Worm (Caenorhabditis elegans) whole organism, L2 larva: ENCODE measurements around the gene dnc-1.

Experiments
- C34F6.9 ChIP-seq: fragments of 150-350 bp; optimal IDR thresholded peaks from 2 replicates; lab custom pipeline; 2014; ENCODE audit warnings: missing biosample characterization, missing genetic modification characterization
- F13H6.1 ChIP-seq: sonication (generic microtip); optimal IDR thresholded peaks from 2 replicates; lab custom pipeline; 2016; ENCODE audit warnings: missing genetic modification characterization, missing compliant biosample characterization
- R02D3.7 ChIP-seq: fragments of 150-350 bp; optimal IDR thresholded peaks from 2 replicates; lab custom pipeline; 2014; ENCODE audit warnings: missing biosample characterization, missing genetic modification characterization
- Y55F3AM.14 ChIP-seq: fragments of 200-800 bp; sonication (Bioruptor generic); optimal IDR thresholded peaks from 2 replicates; lab custom pipeline; 2018; ENCODE audit warnings: mild to moderate bottlenecking, missing genetic modification characterization, missing compliant biosample characterization
- ZK546.5 ChIP-seq: sonication (generic microtip); optimal IDR thresholded peaks from 2 replicates; lab custom pipeline; 2017; ENCODE audit warnings: missing biosample characterization, missing genetic modification characterization
- alr-1 ChIP-seq: fragments of 150-350 bp; optimal IDR thresholded peaks from 2 replicates; lab custom pipeline; 2014; ENCODE audit warnings: missing biosample characterization, missing genetic modification characterization
- aly-2 ChIP-seq: fragments of 150-350 bp; optimal IDR thresholded peaks from 2 replicates; lab custom pipeline; 2014; ENCODE audit warnings: missing biosample characterization, missing genetic modification characterization
- ama-1 ChIP-seq: fragments of 150-350 bp; optimal IDR thresholded peaks from 2 replicates; lab custom pipeline; 2018; ENCODE audit warnings: inconsistent platforms
- blmp-1 ChIP-seq: sonication (generic microtip); optimal IDR thresholded peaks from 2 replicates; lab custom pipeline; 2017; ENCODE audit warnings: missing genetic modification characterization, mild to moderate bottlenecking, missing compliant biosample characterization, antibody characterized with exemption, moderate library complexity; ENCODE audit not compliant: insufficient read depth
- ceh-16 ChIP-seq: fragments of 150-350 bp; optimal IDR thresholded peaks from 2 replicates; lab custom pipeline; 2014; ENCODE audit warnings: missing biosample characterization, missing genetic modification characterization
- ceh-82 ChIP-seq: fragments of 150-350 bp; optimal IDR thresholded peaks from 2 replicates; lab custom pipeline; 2014; ENCODE audit warnings: missing biosample characterization, missing genetic modification characterization
- crh-2 ChIP-seq: sonication (generic microtip); optimal IDR thresholded peaks from 2 replicates; lab custom pipeline; 2017; ENCODE audit warnings: missing biosample characterization, missing genetic modification characterization
- dmd-4 ChIP-seq: sonication (generic microtip); optimal IDR thresholded peaks from 2 replicates; lab custom pipeline; 2017; ENCODE audit warnings: missing biosample characterization, missing genetic modification characterization
- egl-27 ChIP-seq: sonication (generic microtip); optimal IDR thresholded peaks from 3 replicates; lab custom pipeline; 2017; ENCODE audit warnings: missing biosample characterization, missing genetic modification reagents, missing genetic modification characterization
- elt-1 ChIP-seq: fragments of 150-350 bp; optimal IDR thresholded peaks from 2 replicates; lab custom pipeline; 2014; ENCODE audit warnings: missing biosample characterization, missing genetic modification characterization
- fos-1 ChIP-seq: fragments of 150-350 bp; optimal IDR thresholded peaks from 2 replicates; lab custom pipeline; 2014; ENCODE audit warnings: missing biosample characterization, missing genetic modification characterization
- gmeb-1 ChIP-seq: fragments of 150-350 bp; optimal IDR thresholded peaks from 2 replicates; lab custom pipeline; 2014; ENCODE audit warnings: missing biosample characterization, missing genetic modification characterization
- lin-11 ChIP-seq: fragments of 150-350 bp; sonication (generic microtip); optimal IDR thresholded peaks from 2 replicates; lab custom pipeline; 2014; ENCODE audit warnings: missing biosample characterization, missing genetic modification characterization, inconsistent platforms, mixed read lengths
- lin-13 ChIP-seq: fragments of 150-350 bp; optimal IDR thresholded peaks from 2 replicates; lab custom pipeline; 2014; ENCODE audit warnings: missing biosample characterization, missing genetic modification reagents, missing genetic modification characterization
- lin-39 ChIP-seq: fragments of 150-350 bp; optimal IDR thresholded peaks from 2 replicates; lab custom pipeline; 2014; ENCODE audit warnings: missing biosample characterization, missing genetic modification reagents, missing genetic modification characterization
- lsy-2 ChIP-seq, 2 experiments: fragments of 150-350 bp in 1 of 2; sonication (generic microtip) in 1 of 2; optimal IDR thresholded peaks; 2 replicates each; lab custom pipeline; 2014 to 2017; ENCODE audit warnings: missing biosample characterization in 2 of 2, missing genetic modification characterization in 2 of 2
- mab-5 ChIP-seq: fragments of 150-350 bp; optimal IDR thresholded peaks from 2 replicates; lab custom pipeline; 2014; ENCODE audit warnings: missing biosample characterization, missing genetic modification characterization
- mbf-1 ChIP-seq: sonication (generic microtip); optimal IDR thresholded peaks from 2 replicates; lab custom pipeline; 2017; ENCODE audit warnings: missing biosample characterization, missing genetic modification characterization
- nhr-10 ChIP-seq: sonication (generic microtip); optimal IDR thresholded peaks from 2 replicates; lab custom pipeline; 2017; ENCODE audit warnings: missing biosample characterization, missing genetic modification characterization
- nhr-11 ChIP-seq: fragments of 150-350 bp; optimal IDR thresholded peaks from 2 replicates; lab custom pipeline; 2014; ENCODE audit warnings: missing biosample characterization, missing genetic modification characterization
- nhr-129 ChIP-seq: fragments of 150-350 bp; optimal IDR thresholded peaks from 2 replicates; lab custom pipeline; 2014; ENCODE audit warnings: missing biosample characterization, missing genetic modification characterization
- nhr-21 ChIP-seq: fragments of 150-350 bp; optimal IDR thresholded peaks from 2 replicates; lab custom pipeline; 2014; ENCODE audit warnings: missing biosample characterization, missing genetic modification characterization
- nhr-23 ChIP-seq: fragments of 150-350 bp; optimal IDR thresholded peaks from 2 replicates; lab custom pipeline; 2014; ENCODE audit warnings: missing biosample characterization, missing genetic modification reagents, missing genetic modification characterization
- nhr-237 ChIP-seq: fragments of 150-350 bp; optimal IDR thresholded peaks from 2 replicates; lab custom pipeline; 2014; ENCODE audit warnings: missing biosample characterization, missing genetic modification characterization
- nhr-25 ChIP-seq: fragments of 150-350 bp; sonication (generic microtip); optimal IDR thresholded peaks from 3 replicates; lab custom pipeline; 2014; ENCODE audit warnings: missing biosample characterization, missing genetic modification characterization
- nhr-6 ChIP-seq: fragments of 150-350 bp; optimal IDR thresholded peaks from 2 replicates; lab custom pipeline; 2014; ENCODE audit warnings: missing biosample characterization, missing genetic modification characterization
- nhr-77 ChIP-seq: fragments of 150-350 bp; optimal IDR thresholded peaks from 2 replicates; lab custom pipeline; 2014; ENCODE audit warnings: missing biosample characterization, missing genetic modification characterization
- peb-1 ChIP-seq: fragments of 150-350 bp; optimal IDR thresholded peaks from 2 replicates; lab custom pipeline; 2014; ENCODE audit warnings: missing biosample characterization, missing genetic modification characterization
- sem-4 ChIP-seq: fragments of 150-350 bp; optimal IDR thresholded peaks from 2 replicates; lab custom pipeline; 2014; ENCODE audit warnings: missing biosample characterization, missing genetic modification reagents, missing genetic modification characterization
- skn-1 ChIP-seq: sonication (generic microtip); optimal IDR thresholded peaks from 2 replicates; lab custom pipeline; 2017; ENCODE audit warnings: missing biosample characterization, missing genetic modification characterization
- sma-3 ChIP-seq: sonication (generic microtip); optimal IDR thresholded peaks from 2 replicates; lab custom pipeline; 2016; ENCODE audit warnings: missing genetic modification reagents, missing genetic modification characterization, missing compliant biosample characterization
- unc-39 ChIP-seq: fragments of 150-350 bp; optimal IDR thresholded peaks from 2 replicates; lab custom pipeline; 2014; ENCODE audit warnings: missing biosample characterization, missing genetic modification characterization
- unc-55 ChIP-seq: fragments of 150-350 bp; sonication (generic microtip); optimal IDR thresholded peaks from 3 replicates; lab custom pipeline; 2014; ENCODE audit warnings: missing biosample characterization, missing genetic modification reagents, missing genetic modification characterization
- unc-62 ChIP-seq: fragments of 150-350 bp; optimal IDR thresholded peaks from 2 replicates; lab custom pipeline; 2014; ENCODE audit warnings: missing biosample characterization, missing genetic modification reagents, missing genetic modification characterization
- zag-1 ChIP-seq: fragments of 150-350 bp; optimal IDR thresholded peaks from 2 replicates; lab custom pipeline; 2014; ENCODE audit warnings: missing biosample characterization, missing genetic modification characterization
- ztf-1 ChIP-seq: fragments of 200-800 bp; sonication (Bioruptor generic); conservative IDR thresholded peaks from 2 replicates; pipeline ENCODE4 v1.3.6; 2022; ENCODE audit warnings: missing genetic modification characterization, missing compliant biosample characterization
- ztf-11 ChIP-seq: sonication (generic microtip); optimal IDR thresholded peaks from 2 replicates; lab custom pipeline; 2017; ENCODE audit warnings: missing biosample characterization, missing genetic modification characterization
- ztf-4 ChIP-seq: fragments of 150-350 bp; optimal IDR thresholded peaks from 2 replicates; lab custom pipeline; 2014; ENCODE audit warnings: missing biosample characterization, missing genetic modification characterization

dnc-1 gene

DNA sequence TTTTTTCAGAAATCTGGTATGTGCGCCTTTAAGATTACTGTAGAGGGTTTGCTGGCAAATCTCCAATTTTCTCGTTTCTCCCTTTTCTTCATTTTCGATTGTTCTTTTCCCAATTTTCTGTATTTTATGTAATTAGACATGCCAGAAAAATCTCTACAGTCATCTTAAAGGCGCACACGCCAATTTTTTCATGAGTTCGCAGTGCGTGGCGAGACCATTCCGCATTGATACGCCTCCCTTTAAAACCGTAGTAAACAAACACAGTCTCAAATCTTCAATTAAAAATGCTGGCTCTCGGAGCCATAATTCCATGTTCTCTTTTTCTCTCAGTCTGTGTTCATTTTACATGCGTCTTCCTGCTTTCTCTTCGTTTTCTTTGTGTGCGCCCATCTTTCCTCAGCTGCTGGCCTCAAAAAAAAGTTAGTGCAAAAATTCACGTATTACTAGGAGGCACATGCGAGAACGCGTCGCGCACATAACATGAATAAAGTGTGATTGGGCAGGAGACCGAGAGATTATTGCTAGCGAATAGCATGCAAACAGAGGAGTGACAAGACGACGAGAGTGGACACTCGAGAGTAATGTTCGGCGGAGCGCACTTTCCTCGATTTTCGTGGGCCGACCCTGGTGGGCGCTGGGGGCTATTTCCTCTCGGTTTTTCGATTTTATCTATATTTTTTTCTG is 14.0 kb downstream of the dnc-1 start (continued):
- TF ChIP-seq peb-1 (tag; lab: Kevin White, UChicago), result no peak
- TF ChIP-seq fos-1 (tag; lab: Kevin White, UChicago), result peak; percentile 58
- TF ChIP-seq nhr-237 (tag; lab: Kevin White, UChicago), result no peak
- peak; percentile 87 for TF ChIP-seq lin-11 (tag; lab: Kevin White, UChicago)
- peak; percentile 84 for TF ChIP-seq crh-2 (tag; lab: Kevin White, UChicago)
- TF ChIP-seq sma-3 (GFP tag; lab: Kevin White, UChicago), result peak; percentile 76
- TF ChIP-seq sem-4 (tag; lab: Kevin White, UChicago), result peak; percentile 58
- TF ChIP-seq ZK546.5 (tag; lab: Kevin White, UChicago), result no peak
- TF ChIP-seq, all 48 proteins: peak for 28

DNA sequence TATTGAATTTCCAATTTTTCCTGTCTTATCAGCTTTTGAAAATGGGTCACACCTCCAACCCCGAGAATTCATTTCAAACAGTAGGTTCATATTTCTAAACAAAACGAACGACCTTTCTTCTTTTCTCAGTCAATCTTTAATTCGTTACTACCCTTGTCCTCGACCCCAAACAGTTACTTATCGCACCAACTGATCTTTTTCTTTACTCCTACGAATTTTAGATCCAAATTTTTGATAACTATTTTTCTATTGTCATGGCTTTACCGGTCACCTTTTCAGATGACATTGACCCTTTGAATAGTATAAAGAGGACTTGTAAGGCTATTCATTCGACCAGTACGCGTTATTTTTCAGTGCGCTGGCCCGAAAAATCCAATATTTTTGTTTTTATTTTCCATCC is 16.9 kb downstream of the dnc-1 start:
- TF ChIP-seq skn-1 (tag; lab: Kevin White, UChicago) (no peak), mbf-1 (no peak), lsy-2 (tag; optimal IDR thresholded peaks at IDR 0.05; lab: Kevin White, UChicago) (no peak), ztf-1 (no peak), sma-3 (GFP tag; lab: Kevin White, UChicago) (no peak), nhr-77 (tag; lab: Kevin White, UChicago) (no peak), ceh-82 (tag; lab: Kevin White, UChicago) (no peak), ceh-16 (tag; lab: Kevin White, UChicago) (peak; percentile 69), elt-1 (tag; lab: Kevin White, UChicago) (peak; percentile 49), F13H6.1 (tag; lab: Kevin White, UChicago) (no peak), blmp-1 (tag; lab: Kevin White, UChicago) (no peak), R02D3.7 (tag; lab: Kevin White, UChicago) (no peak), C34F6.9 (no peak), fos-1 (tag; lab: Kevin White, UChicago) (no peak)

DNA sequence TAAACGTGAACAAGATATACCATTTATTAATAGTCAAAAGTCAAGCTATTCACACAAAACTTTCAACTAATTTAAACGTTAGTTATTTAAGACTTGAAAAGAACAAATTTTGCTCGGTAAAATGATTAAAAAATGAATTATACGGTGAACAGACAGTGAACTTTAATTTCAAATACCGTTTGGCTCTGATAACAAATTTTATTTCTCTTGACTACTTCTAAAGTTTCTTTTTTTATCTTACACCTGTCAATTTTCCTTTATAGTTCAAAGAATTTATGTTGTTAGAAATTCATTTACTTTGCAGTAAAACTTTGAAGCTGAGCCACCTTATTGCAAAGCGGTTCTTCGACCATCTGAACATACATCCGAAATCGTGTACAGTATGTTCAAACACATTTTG is 17.6 kb downstream of the dnc-1 start, which contains the start of gene ZK593.3:
Gene ZK593.3, plus strand, starts transcription at position 301 of the 400 bp plus-strand sequence.
- TF ChIP-seq nhr-11 (tag; lab: Kevin White, UChicago) (no peak), mab-5 (tag; lab: Kevin White, UChicago) (no peak), lin-13 (GFP tag; lab: Kevin White, UChicago) (no peak)

DNA sequence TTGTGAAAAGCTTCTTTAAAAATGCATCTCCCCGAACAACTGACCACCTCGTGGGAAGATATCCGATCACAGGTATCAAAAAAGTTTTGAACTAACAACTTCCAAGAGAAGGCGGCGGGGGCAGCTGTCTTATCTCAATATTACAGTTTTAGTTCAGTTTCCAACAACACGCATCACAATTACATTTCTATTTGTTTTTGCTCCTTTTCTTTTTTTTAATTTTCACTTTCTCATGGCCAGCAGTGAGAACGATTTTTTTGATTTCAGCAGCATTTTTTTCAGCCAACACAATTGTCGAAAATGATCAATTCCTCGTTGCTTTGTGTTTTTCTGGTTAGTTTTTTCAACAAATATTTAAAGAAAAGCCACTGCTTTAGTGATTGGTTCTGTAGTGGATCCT is 19.9 kb downstream of the dnc-1 start, which contains the start of gene ZK593.2:
Gene ZK593.2, plus strand, starts transcription at position 301 of the 400 bp plus-strand sequence.
- no peak for TF ChIP-seq ama-1 (lab: Kevin White, UChicago)
- no peak for TF ChIP-seq nhr-129 (tag; lab: Kevin White, UChicago)
- no peak for TF ChIP-seq Y55F3AM.14 (GFP tag; lab: Kevin White, UChicago)
- no peak for TF ChIP-seq nhr-237 (tag; lab: Kevin White, UChicago)
- TF ChIP-seq blmp-1 (tag; lab: Kevin White, UChicago), result no peak
- TF ChIP-seq sma-3 (GFP tag; lab: Kevin White, UChicago), result no peak
- no peak for TF ChIP-seq egl-27 (tag; lab: Kevin White, UChicago)
- TF ChIP-seq C34F6.9, result no peak
- TF ChIP-seq ZK546.5 (tag; lab: Kevin White, UChicago), result no peak

DNA sequence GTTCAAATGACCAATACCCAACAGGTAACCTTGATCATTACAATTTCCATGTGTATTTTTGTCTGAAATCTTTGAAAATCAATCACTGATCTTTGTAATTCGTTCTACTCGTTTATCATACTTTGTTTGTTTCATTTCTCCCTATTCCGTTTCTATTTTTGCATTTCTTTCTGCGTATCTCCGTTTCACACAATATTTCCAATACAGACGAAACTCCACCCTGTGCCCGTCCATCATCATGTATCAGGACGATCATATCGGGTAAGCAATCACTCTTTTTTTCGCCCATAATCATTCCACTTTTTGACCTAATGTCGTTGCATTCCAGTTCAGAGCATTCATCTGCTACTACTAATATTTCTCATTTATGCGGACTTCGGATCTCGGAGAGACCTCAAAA is 23.3 kb downstream of the dnc-1 start, which contains the start of gene pyk-2:
Gene pyk-2, plus strand, starts transcription at position 206 of the 400 bp plus-strand sequence.
- no peak for TF ChIP-seq nhr-237 (tag; lab: Kevin White, UChicago)
- peak; percentile 64 for TF ChIP-seq crh-2 (tag; lab: Kevin White, UChicago)
- TF ChIP-seq nhr-6 (tag; lab: Kevin White, UChicago), result no peak
- no peak for TF ChIP-seq nhr-10 (tag; lab: Kevin White, UChicago)
- no peak for TF ChIP-seq unc-62 (GFP tag; lab: Kevin White, UChicago)
- no peak for TF ChIP-seq ZK546.5 (tag; lab: Kevin White, UChicago)
- TF ChIP-seq nhr-21 (tag; lab: Kevin White, UChicago), result no peak
- TF ChIP-seq Y55F3AM.14 (GFP tag; lab: Kevin White, UChicago), result no peak
- no peak for TF ChIP-seq mbf-1
- TF ChIP-seq unc-39 (tag; lab: Kevin White, UChicago), result no peak
- TF ChIP-seq nhr-23 (tag; lab: Kevin White, UChicago), result no peak
- TF ChIP-seq ztf-11 (tag; lab: Kevin White, UChicago), result no peak
- no peak for TF ChIP-seq alr-1 (tag; lab: Kevin White, UChicago)
- no peak for TF ChIP-seq gmeb-1 (tag; lab: Kevin White, UChicago)
- TF ChIP-seq nhr-11 (tag; lab: Kevin White, UChicago), result no peak
- TF ChIP-seq ztf-1, result no peak
- no peak for TF ChIP-seq unc-55 (GFP tag; lab: Kevin White, UChicago)
- TF ChIP-seq fos-1 (tag; lab: Kevin White, UChicago), result peak; percentile 70
- no peak for TF ChIP-seq dmd-4 (tag; lab: Kevin White, UChicago)
- TF ChIP-seq ztf-4 (tag; lab: Kevin White, UChicago), result no peak
- no peak for TF ChIP-seq C34F6.9
- TF ChIP-seq mab-5 (tag; lab: Kevin White, UChicago), result no peak
- no peak for TF ChIP-seq lin-11 (tag; lab: Kevin White, UChicago)
- no peak for TF ChIP-seq aly-2 (tag; lab: Kevin White, UChicago)
- no peak for TF ChIP-seq lin-39 (tag; lab: Kevin White, UChicago)
- peak; percentile 45 for TF ChIP-seq nhr-129 (tag; lab: Kevin White, UChicago)
- TF ChIP-seq skn-1 (tag; lab: Kevin White, UChicago), result no peak
- TF ChIP-seq nhr-25 (tag; lab: Kevin White, UChicago), result no peak
- TF ChIP-seq zag-1, result no peak
- TF ChIP-seq elt-1 (tag; lab: Kevin White, UChicago), result no peak
